Fruit fly (Drosophila melanogaster) whole organism: Measurements from ENCODE around the gene CG13315.
A peak's percentile ranks its signal among the peaks of the same experiment; 100 is the strongest.

Experiments used
- CG8478 ChIP-seq: fragments of >200 bp; optimal IDR thresholded peaks from 2 replicates; lab custom pipeline; 2018; ENCODE audit warnings: inconsistent platforms
- Dll ChIP-seq: fragments of >200 bp; optimal IDR thresholded peaks from 2 replicates; lab custom pipeline; 2017
- EcR ChIP-seq, 2 experiments: fragments of >200 bp; optimal IDR thresholded peaks; 2 replicates each; lab custom pipeline; 2017; ENCODE audit warnings: missing biosample characterization in 2 of 2, missing genetic modification characterization in 2 of 2, missing genetic modification reagents in 2 of 2
- pan ChIP-seq: fragments of >200 bp; optimal IDR thresholded peaks from 2 replicates; lab custom pipeline; 2017
- psq ChIP-seq: fragments of >200 bp; optimal IDR thresholded peaks from 2 replicates; lab custom pipeline; 2017
- usp ChIP-seq: fragments of >200 bp; optimal IDR thresholded peaks from 2 replicates; lab custom pipeline; 2017; ENCODE audit warnings: missing biosample characterization, missing genetic modification characterization, mixed read lengths

The CG13315 gene

dm6 chr3L:9092356-9093103 is 4.1 kb upstream of the CG13315 start, which contains the start of gene CG32032:
Gene CG32032 (plus strand): TSS chr3L:9093053.
- TF ChIP-seq EcR (GFP tag; optimal IDR thresholded peaks at IDR 0.05; lab: Kevin White, UChicago) (no peak), CG8478 (lab: Kevin White, UChicago) (no peak), usp (GFP tag; lab: Kevin White, UChicago) (no peak), pan (lab: Kevin White, UChicago) (no peak), Dll (lab: Kevin White, UChicago) (no peak), psq (lab: Kevin White, UChicago) (no peak)

- TF ChIP-seq usp (GFP tag; lab: Kevin White, UChicago): no peak
- TF ChIP-seq EcR (GFP tag; optimal IDR thresholded peaks at IDR 0.05; lab: Kevin White, UChicago): no peak
- no peak for TF ChIP-seq psq (lab: Kevin White, UChicago)
- TF ChIP-seq CG8478 (lab: Kevin White, UChicago): no peak
- no peak for TF ChIP-seq Dll (lab: Kevin White, UChicago)
- TF ChIP-seq pan (lab: Kevin White, UChicago): no peak
These were observed 1.7 kb upstream of the CG13315 start for dm6 chr3L:9094980-9095425.

- TF ChIP-seq usp (GFP tag; lab: Kevin White, UChicago) (no peak), psq (lab: Kevin White, UChicago) (no peak)
These were observed 973 bp upstream of the CG13315 start for dm6 chr3L:9095704-9096103.

dm6 chr3L:9113582-9114282 is 17.1 kb downstream of the CG13315 start:
- no peak for TF ChIP-seq EcR (GFP tag; optimal IDR thresholded peaks at IDR 0.05; lab: Kevin White, UChicago)
- no peak for TF ChIP-seq psq (lab: Kevin White, UChicago)
- TF ChIP-seq pan (lab: Kevin White, UChicago): no peak
- no peak for TF ChIP-seq usp (GFP tag; lab: Kevin White, UChicago)
- no peak for TF ChIP-seq Dll (lab: Kevin White, UChicago)
- TF ChIP-seq CG8478 (lab: Kevin White, UChicago): no peak

- no peak for TF ChIP-seq EcR (GFP tag; optimal IDR thresholded peaks at IDR 0.05; lab: Kevin White, UChicago)
- no peak for TF ChIP-seq Dll (lab: Kevin White, UChicago)
- no peak for TF ChIP-seq pan (lab: Kevin White, UChicago)
- no peak for TF ChIP-seq psq (lab: Kevin White, UChicago)
- TF ChIP-seq CG8478 (lab: Kevin White, UChicago): no peak
- no peak for TF ChIP-seq usp (GFP tag; lab: Kevin White, UChicago)
These were observed 17.7 kb downstream of the CG13315 start for dm6 chr3L:9114404-9114803.

dm6 chr3L:9115654-9116053 is 19.0 kb downstream of the CG13315 start:
- TF ChIP-seq pan (lab: Kevin White, UChicago) (no peak), CG8478 (lab: Kevin White, UChicago) (no peak), EcR (GFP tag; optimal IDR thresholded peaks at IDR 0.05; lab: Kevin White, UChicago) (no peak), usp (GFP tag; lab: Kevin White, UChicago) (no peak), psq (lab: Kevin White, UChicago) (no peak), Dll (lab: Kevin White, UChicago) (no peak)

- TF ChIP-seq EcR (GFP tag; optimal IDR thresholded peaks at IDR 0.05; lab: Kevin White, UChicago) (no peak), Dll (lab: Kevin White, UChicago) (no peak), psq (lab: Kevin White, UChicago) (no peak), pan (lab: Kevin White, UChicago) (no peak), usp (GFP tag; lab: Kevin White, UChicago) (no peak), CG8478 (lab: Kevin White, UChicago) (no peak)
These were observed 22.9 kb downstream of the CG13315 start for dm6 chr3L:9119564-9119963.

- no peak for TF ChIP-seq Dll (lab: Kevin White, UChicago)
These were observed 24.6 kb downstream of the CG13315 start for dm6 chr3L:9121289-9121688.

dm6 chr3L:9124923-9125260 is 28.2 kb downstream of the CG13315 start:
- no peak for TF ChIP-seq usp (GFP tag; lab: Kevin White, UChicago)
- TF ChIP-seq psq (lab: Kevin White, UChicago): no peak
- no peak for TF ChIP-seq Dll (lab: Kevin White, UChicago)
- TF ChIP-seq CG8478 (lab: Kevin White, UChicago): no peak
- TF ChIP-seq pan (lab: Kevin White, UChicago): no peak
- no peak for TF ChIP-seq EcR (GFP tag; optimal IDR thresholded peaks at IDR 0.05; lab: Kevin White, UChicago)

dm6 chr3L:9125261-9126020 is 28.8 kb downstream of the CG13315 start:
- no peak for TF ChIP-seq psq (lab: Kevin White, UChicago)
- TF ChIP-seq usp (GFP tag; lab: Kevin White, UChicago): no peak
- no peak for TF ChIP-seq pan (lab: Kevin White, UChicago)
- peak; percentile 89 for TF ChIP-seq Dll (lab: Kevin White, UChicago)
